Worm (Caenorhabditis elegans) whole organism, L3 larva: ENCODE measurements around the gene prx-19.

Source experiments
- ceh-82 ChIP-seq: fragments of 150-350 bp; optimal IDR thresholded peaks from 2 replicates; lab custom pipeline; 2014; ENCODE audit warnings: missing biosample characterization, missing genetic modification characterization
- egl-27 ChIP-seq: sonication (generic microtip); optimal IDR thresholded peaks from 4 replicates; lab custom pipeline; 2017; ENCODE audit warnings: missing biosample characterization, missing genetic modification reagents, missing genetic modification characterization
- jun-1 ChIP-seq: fragments of 150-350 bp; optimal IDR thresholded peaks from 2 replicates; lab custom pipeline; 2014; ENCODE audit warnings: missing biosample characterization, missing genetic modification reagents, missing genetic modification characterization
- lin-39 ChIP-seq: fragments of 150-350 bp; optimal IDR thresholded peaks from 2 replicates; lab custom pipeline; 2018; ENCODE audit warnings: missing biosample characterization, missing genetic modification reagents, missing genetic modification characterization
- lsy-12 ChIP-seq: sonication (generic microtip); optimal IDR thresholded peaks from 2 replicates; lab custom pipeline; 2016; ENCODE audit warnings: mild to moderate bottlenecking, missing genetic modification characterization, missing compliant biosample characterization
- mdl-1 ChIP-seq: fragments of 150-350 bp; optimal IDR thresholded peaks from 2 replicates; lab custom pipeline; 2014; ENCODE audit warnings: missing biosample characterization, missing genetic modification characterization
- nhr-12 ChIP-seq: fragments of 150-350 bp; optimal IDR thresholded peaks from 2 replicates; lab custom pipeline; 2014; ENCODE audit warnings: missing biosample characterization, missing genetic modification characterization
- pqm-1 ChIP-seq: fragments of 150-350 bp; optimal IDR thresholded peaks from 2 replicates; lab custom pipeline; 2017; ENCODE audit warnings: missing biosample characterization, missing genetic modification characterization, inconsistent platforms

- no peak for TF ChIP-seq mdl-1 (tag; lab: Kevin White, UChicago)
- no peak for TF ChIP-seq nhr-12 (tag; lab: Kevin White, UChicago)
- TF ChIP-seq jun-1, result no peak
- TF ChIP-seq pqm-1 (tag; lab: Kevin White, UChicago), result no peak
- TF ChIP-seq lin-39 (tag; lab: Kevin White, UChicago), result peak; percentile 29
- no peak for TF ChIP-seq egl-27 (tag; lab: Kevin White, UChicago)
- no peak for TF ChIP-seq ceh-82 (tag; lab: Kevin White, UChicago)
- TF ChIP-seq lsy-12 (tag; lab: Kevin White, UChicago), result no peak
Measured at ce11 chrIII:8815699-8816098, 6.6 kb upstream of the prx-19 start.
